Worm (Caenorhabditis elegans): ENCODE measurements around the gene srz-14.

- TF ChIP-seq lin-35 (GFP tag; optimal IDR thresholded peaks at IDR 0.05) (no peak), nfya-1 (tag; optimal IDR thresholded peaks at IDR 0.05; ENCODE audit: borderline replicate concordance, insufficient read depth) (no peak), unc-62 (GFP tag; optimal IDR thresholded peaks at IDR 0.05) (no peak), B0035.1 (tag; optimal IDR thresholded peaks at IDR 0.05) (no peak), somi-1 (GFP tag; optimal IDR thresholded peaks at IDR 0.05) (no peak), nfya-2 (GFP tag; IDR thresholded peaks at IDR 0.05) (no peak), hmg-20 (GFP tag; IDR thresholded peaks at IDR 0.05) (no peak), F49E8.2 (tag; optimal IDR thresholded peaks at IDR 0.05; ENCODE audit: insufficient read depth) (no peak), sdz-38 (tag; optimal IDR thresholded peaks at IDR 0.05) (no peak), egrh-3 (GFP tag; IDR thresholded peaks at IDR 0.05) (no peak), F10E7.11 (tag; optimal IDR thresholded peaks at IDR 0.05) (no peak), Y53F4B.3 (GFP tag; IDR thresholded peaks at IDR 0.05) (no peak)
Measured at ce11 chrV:16192114-16192513, 8.7 kb downstream of the srz-14 start, which contains the start of gene srh-279.
